Worm (Caenorhabditis elegans) whole organism, young adult: ENCODE results near the gene irld-2.

Experiments
- F37B4.10 ChIP-seq: fragments of 200-800 bp; sonication (Bioruptor generic); IDR thresholded peaks from 2 replicates; pipeline ENCODE4 v1.3.6; 2022; ENCODE audit warnings: missing genetic modification characterization, missing compliant biosample characterization
- ama-1 ChIP-seq, 3 experiments: fragments of 150-350 bp in 1 of 3; sonication (generic microtip) in 2 of 3; optimal IDR thresholded peaks; 2 replicates each; lab custom pipeline; 2014 to 2018; ENCODE audit warnings: missing biosample characterization in 2 of 3, missing genetic modification characterization in 2 of 3, missing genetic modification reagents in 2 of 3
- attf-3 ChIP-seq: fragments of 200-800 bp; sonication (Bioruptor generic); conservative IDR thresholded peaks from 2 replicates; pipeline ENCODE4 v1.3.6; 2022; ENCODE audit warnings: missing genetic modification reagents, missing genetic modification characterization, missing compliant biosample characterization
- ccch-3 ChIP-seq: fragments of 200-800 bp; sonication (Bioruptor generic); optimal IDR thresholded peaks from 2 replicates; lab custom pipeline; 2018; ENCODE audit warnings: mild to moderate bottlenecking, missing genetic modification characterization, missing compliant biosample characterization
- efl-1 ChIP-seq: fragments of 150-350 bp; optimal IDR thresholded peaks from 2 replicates; lab custom pipeline; 2014; ENCODE audit warnings: missing biosample characterization, missing genetic modification reagents, missing genetic modification characterization
- egl-44 ChIP-seq: fragments of 200-800 bp; sonication (Bioruptor generic); IDR thresholded peaks from 2 replicates; pipeline ENCODE4 v1.3.6; 2022; ENCODE audit warnings: missing genetic modification reagents, missing genetic modification characterization, missing compliant biosample characterization
- ets-4 ChIP-seq: fragments of 200-800 bp; sonication (Bioruptor generic); optimal IDR thresholded peaks from 2 replicates; lab custom pipeline; 2018; ENCODE audit warnings: mild to moderate bottlenecking, missing genetic modification characterization, missing compliant biosample characterization
- madf-6 ChIP-seq: fragments of 200-800 bp; sonication (Bioruptor generic); IDR thresholded peaks from 2 replicates; pipeline ENCODE4 v1.3.6; 2022; ENCODE audit warnings: missing genetic modification reagents, missing genetic modification characterization, missing compliant biosample characterization
- mxl-1 ChIP-seq: sonication (generic microtip); optimal IDR thresholded peaks from 2 replicates; lab custom pipeline; 2016; ENCODE audit warnings: missing genetic modification characterization, missing compliant biosample characterization
- nfyb-1 ChIP-seq: fragments of 200-800 bp; sonication (Bioruptor generic); IDR thresholded peaks from 2 replicates; pipeline ENCODE4 v1.3.6; 2022; ENCODE audit warnings: missing genetic modification reagents, missing genetic modification characterization, missing compliant biosample characterization
- nhr-80 ChIP-seq: sonication (generic microtip); optimal IDR thresholded peaks from 2 replicates; lab custom pipeline; 2016; ENCODE audit warnings: missing genetic modification characterization, missing compliant biosample characterization
- snpc-4 ChIP-seq, 5 experiments: fragments of 150-350 bp in 1 of 5; sonication (generic microtip) in 4 of 5; optimal IDR thresholded peaks; 2 replicates each; lab custom pipeline; 2014 to 2018; ENCODE audit warnings: missing genetic modification characterization in 5 of 5, missing biosample characterization in 3 of 5, antibody characterized with exemption in 2 of 5, mild to moderate bottlenecking in 2 of 5, missing compliant biosample characterization in 2 of 5, missing genotype in 2 of 5, moderate library complexity in 2 of 5, missing genetic modification reagents in 1 of 5
- unc-130 ChIP-seq: sonication (generic microtip); optimal IDR thresholded peaks from 2 replicates; lab custom pipeline; 2016; ENCODE audit warnings: missing genetic modification reagents, missing genetic modification characterization, missing compliant biosample characterization
- unc-62 ChIP-seq: fragments of 150-350 bp; optimal IDR thresholded peaks from 2 replicates; lab custom pipeline; 2014; ENCODE audit warnings: missing biosample characterization, missing genetic modification reagents, missing genetic modification characterization

ce11 chrX:13349230-13350122 lies 45.4 kb downstream of the irld-2 start:
- TF ChIP-seq F37B4.10 (GFP tag; lab: Robert Waterston, UW), result no peak
- TF ChIP-seq ets-4 (GFP tag; lab: Kevin White, UChicago), result no peak
- peak; percentile 94 for TF ChIP-seq ama-1 (optimal IDR thresholded peaks at IDR 0.05; lab: Kevin White, UChicago)
- TF ChIP-seq ama-1 (GFP tag; optimal IDR thresholded peaks at IDR 0.05; lab: Kevin White, UChicago), result no peak
- TF ChIP-seq egl-44 (GFP tag; lab: Robert Waterston, UW), result no peak
- TF ChIP-seq ccch-3 (GFP tag; lab: Kevin White, UChicago), result no peak
- no peak for TF ChIP-seq efl-1
- no peak for TF ChIP-seq unc-130 (GFP tag; lab: Kevin White, UChicago)
- TF ChIP-seq snpc-4 (GFP tag; optimal IDR thresholded peaks at IDR 0.05; lab: Kevin White, UChicago), result no peak
- no peak for TF ChIP-seq snpc-4 (tag; optimal IDR thresholded peaks at IDR 0.05; lab: Kevin White, UChicago)
- TF ChIP-seq attf-3 (GFP tag; lab: Robert Waterston, UW), result no peak
- peak; percentile 36; the same call in 1 of the 2 replicates for TF ChIP-seq madf-6 (GFP tag; lab: Robert Waterston, UW)
- no peak for TF ChIP-seq unc-62 (GFP tag; lab: Kevin White, UChicago)
- TF ChIP-seq nfyb-1, result peak; percentile 83
- TF ChIP-seq mxl-1 (tag; lab: Kevin White, UChicago), result no peak
- peak; percentile 44 for TF ChIP-seq nhr-80
